Worm (Caenorhabditis elegans) whole organism, young adult: ENCODE data around the gene txt-3.
"Not testable (repeated sequence)": the region's sequence is repeated elsewhere in the genome, so short reads cannot be mapped to it uniquely, and the experiment has no call there.

Source experiments
- B0261.1 ChIP-seq: sonication (generic microtip); optimal IDR thresholded peaks from 2 replicates; lab custom pipeline; 2016; ENCODE audit warnings: mild to moderate bottlenecking, missing genetic modification characterization, moderate library complexity, missing compliant biosample characterization
- C17E4.6 ChIP-seq: fragments of 200-800 bp; sonication (Bioruptor generic); IDR thresholded peaks from 2 replicates; pipeline ENCODE4 v1.3.6; 2022; ENCODE audit warnings: missing genetic modification reagents, missing genetic modification characterization, missing compliant biosample characterization
- F10E7.11 ChIP-seq: sonication (generic microtip); optimal IDR thresholded peaks from 2 replicates; lab custom pipeline; 2017; ENCODE audit warnings: mild to moderate bottlenecking, missing genetic modification characterization, moderate library complexity, missing compliant biosample characterization
- F49E8.2 ChIP-seq: sonication (generic microtip); optimal IDR thresholded peaks from 3 replicates; lab custom pipeline; 2017; ENCODE audit warnings: missing genetic modification characterization, mild to moderate bottlenecking, missing compliant biosample characterization, antibody characterized with exemption, moderate library complexity; ENCODE audit not compliant: insufficient read depth
- T07F8.4 ChIP-seq: sonication (generic microtip); optimal IDR thresholded peaks from 2 replicates; lab custom pipeline; 2016; ENCODE audit warnings: mild to moderate bottlenecking, missing genetic modification characterization, moderate library complexity, missing compliant biosample characterization
- Y53G8AR.9 ChIP-seq: fragments of 200-800 bp; sonication (Bioruptor generic); conservative IDR thresholded peaks from 2 replicates; pipeline ENCODE4 v1.3.6; 2022; ENCODE audit warnings: missing genetic modification reagents, missing genetic modification characterization, missing compliant biosample characterization
- Y56A3A.18 ChIP-seq: fragments of 200-800 bp; sonication (Bioruptor generic); IDR thresholded peaks from 2 replicates; pipeline ENCODE4 v1.3.6; 2022; ENCODE audit warnings: missing genetic modification reagents, missing genetic modification characterization, missing compliant biosample characterization
- Y95B8A.8 ChIP-seq: fragments of 200-800 bp; sonication (Bioruptor generic); IDR thresholded peaks from 2 replicates; pipeline ENCODE4 v1.3.6; 2022; ENCODE audit warnings: missing genetic modification reagents, missing genetic modification characterization, missing compliant biosample characterization
- ZK185.1 ChIP-seq: sonication (generic microtip); optimal IDR thresholded peaks from 2 replicates; lab custom pipeline; 2016; ENCODE audit warnings: mild to moderate bottlenecking, missing genetic modification characterization, missing compliant biosample characterization; ENCODE audit not compliant: poor library complexity, severe bottlenecking
- ama-1 ChIP-seq, 3 experiments: fragments of 150-350 bp in 1 of 3; sonication (generic microtip) in 2 of 3; optimal IDR thresholded peaks; 2 replicates each; lab custom pipeline; 2014 to 2018; ENCODE audit warnings: missing biosample characterization in 2 of 3, missing genetic modification characterization in 2 of 3, missing genetic modification reagents in 2 of 3
- bed-1 ChIP-seq: fragments of 200-800 bp; sonication (Bioruptor generic); IDR thresholded peaks from 2 replicates; pipeline ENCODE4 v1.3.6; 2022; ENCODE audit warnings: missing genetic modification reagents, missing genetic modification characterization, missing compliant biosample characterization
- cebp-1 ChIP-seq, 2 experiments: fragments of 200-800 bp in 1 of 2; sonication (Bioruptor generic) in 1 of 2; sonication (generic microtip) in 1 of 2; IDR thresholded peaks in 1 of 2; optimal IDR thresholded peaks in 1 of 2; 2 replicates each; pipeline versions ENCODE4 v1.3.6 to Lab custom; 2017 to 2022; ENCODE audit warnings: missing compliant biosample characterization in 2 of 2, missing genetic modification characterization in 2 of 2, mild to moderate bottlenecking in 1 of 2, missing genetic modification reagents in 1 of 2, moderate library complexity in 1 of 2
- ceh-100 ChIP-seq: fragments of 200-800 bp; sonication (Bioruptor generic); IDR thresholded peaks from 2 replicates; pipeline ENCODE4 v1.3.6; 2022; ENCODE audit warnings: missing genetic modification reagents, missing genetic modification characterization, missing compliant biosample characterization
- ceh-27 ChIP-seq: fragments of 200-800 bp; sonication (Bioruptor generic); optimal IDR thresholded peaks from 2 replicates; lab custom pipeline; 2018; ENCODE audit warnings: mild to moderate bottlenecking, missing genetic modification characterization, moderate library complexity, missing compliant biosample characterization
- ceh-79 ChIP-seq: sonication (generic microtip); optimal IDR thresholded peaks from 2 replicates; lab custom pipeline; 2017; ENCODE audit warnings: mild to moderate bottlenecking, missing genetic modification characterization, missing compliant biosample characterization
- dpl-1 ChIP-seq: fragments of 150-350 bp; optimal IDR thresholded peaks from 2 replicates; lab custom pipeline; 2014; ENCODE audit warnings: missing biosample characterization, missing genetic modification reagents, missing genetic modification characterization
- egl-18 ChIP-seq: fragments of 200-800 bp; sonication (Bioruptor generic); IDR thresholded peaks from 2 replicates; pipeline ENCODE4 v1.3.6; 2022; ENCODE audit warnings: missing genetic modification reagents, missing genetic modification characterization, missing compliant biosample characterization
- egl-44 ChIP-seq: fragments of 200-800 bp; sonication (Bioruptor generic); IDR thresholded peaks from 2 replicates; pipeline ENCODE4 v1.3.6; 2022; ENCODE audit warnings: missing genetic modification reagents, missing genetic modification characterization, missing compliant biosample characterization
- egrh-3 ChIP-seq: fragments of 200-800 bp; sonication (Bioruptor generic); IDR thresholded peaks from 2 replicates; pipeline ENCODE4 v1.3.6; 2022; ENCODE audit warnings: missing genetic modification reagents, missing genetic modification characterization, missing compliant biosample characterization
- let-526 ChIP-seq: fragments of 200-800 bp; sonication (Bioruptor generic); IDR thresholded peaks from 2 replicates; pipeline ENCODE4 v1.3.6; 2022; ENCODE audit warnings: missing genetic modification reagents, missing genetic modification characterization, missing compliant biosample characterization
- let-607 ChIP-seq, 2 experiments: fragments of 200-800 bp in 1 of 2; sonication (Bioruptor generic) in 1 of 2; sonication (generic microtip) in 1 of 2; optimal IDR thresholded peaks; 2 replicates each; lab custom pipeline; 2016 to 2018; ENCODE audit warnings: mild to moderate bottlenecking in 2 of 2, missing compliant biosample characterization in 2 of 2, missing genetic modification characterization in 2 of 2, moderate library complexity in 2 of 2, missing genotype in 1 of 2
- lin-54 ChIP-seq: fragments of 200-800 bp; sonication (Bioruptor generic); optimal IDR thresholded peaks from 2 replicates; lab custom pipeline; 2018; ENCODE audit warnings: mild to moderate bottlenecking, missing genetic modification characterization, missing compliant biosample characterization
- lsy-27 ChIP-seq: sonication (generic microtip); optimal IDR thresholded peaks from 2 replicates; lab custom pipeline; 2017; ENCODE audit warnings: missing genetic modification characterization, mild to moderate bottlenecking, missing compliant biosample characterization, antibody characterized with exemption, missing genotype, borderline replicate concordance; ENCODE audit not compliant: insufficient read depth
- madf-3 ChIP-seq: fragments of 200-800 bp; sonication (Bioruptor generic); IDR thresholded peaks from 2 replicates; pipeline ENCODE4 v1.3.6; 2022; ENCODE audit warnings: missing genetic modification reagents, missing genetic modification characterization, missing compliant biosample characterization
- madf-8 ChIP-seq: fragments of 200-800 bp; sonication (Bioruptor generic); conservative IDR thresholded peaks from 2 replicates; pipeline ENCODE4 v1.3.6; 2022; ENCODE audit warnings: missing genetic modification reagents, missing genetic modification characterization, missing compliant biosample characterization
- nfyb-1 ChIP-seq: fragments of 200-800 bp; sonication (Bioruptor generic); IDR thresholded peaks from 2 replicates; pipeline ENCODE4 v1.3.6; 2022; ENCODE audit warnings: missing genetic modification reagents, missing genetic modification characterization, missing compliant biosample characterization
- nhr-27 ChIP-seq: fragments of 200-800 bp; sonication (Bioruptor generic); optimal IDR thresholded peaks from 2 replicates; lab custom pipeline; 2018; ENCODE audit warnings: mild to moderate bottlenecking, missing genetic modification characterization, moderate library complexity, missing compliant biosample characterization
- rcor-1 ChIP-seq: fragments of 200-800 bp; sonication (Bioruptor generic); IDR thresholded peaks from 2 replicates; pipeline ENCODE4 v1.3.6; 2022; ENCODE audit warnings: missing genetic modification reagents, missing genetic modification characterization, missing compliant biosample characterization
- rec-8 ChIP-seq, 2 experiments: sonication (generic microtip); optimal IDR thresholded peaks; 2 replicates each; lab custom pipeline; 2016; ENCODE audit warnings: mild to moderate bottlenecking in 2 of 2, missing genetic modification characterization in 2 of 2, missing genetic modification reagents in 2 of 2, missing genotype in 2 of 2, missing biosample characterization in 1 of 2, missing compliant biosample characterization in 1 of 2, moderate library complexity in 1 of 2
- rpc-1 ChIP-seq, 2 experiments: fragments of 150-350 bp in 1 of 2; sonication (generic microtip) in 1 of 2; optimal IDR thresholded peaks; 2 replicates each; lab custom pipeline; 2014 to 2018; ENCODE audit warnings: missing biosample characterization in 1 of 2, missing genetic modification characterization in 1 of 2, missing genetic modification reagents in 1 of 2, missing genotype in 1 of 2
- snpc-4 ChIP-seq, 5 experiments: fragments of 150-350 bp in 1 of 5; sonication (generic microtip) in 4 of 5; optimal IDR thresholded peaks; 2 replicates each; lab custom pipeline; 2014 to 2018; ENCODE audit warnings: missing genetic modification characterization in 5 of 5, missing biosample characterization in 3 of 5, antibody characterized with exemption in 2 of 5, mild to moderate bottlenecking in 2 of 5, missing compliant biosample characterization in 2 of 5, missing genotype in 2 of 5, moderate library complexity in 2 of 5, missing genetic modification reagents in 1 of 5
- tbp1 ChIP-seq: fragments of 200-800 bp; sonication (Bioruptor generic); optimal IDR thresholded peaks from 2 replicates; lab custom pipeline; 2018; ENCODE audit warnings: mild to moderate bottlenecking, missing genetic modification characterization, missing compliant biosample characterization
- tlf-1 ChIP-seq: fragments of 200-800 bp; sonication (Bioruptor generic); optimal IDR thresholded peaks from 2 replicates; lab custom pipeline; 2018; ENCODE audit warnings: mild to moderate bottlenecking, missing genetic modification characterization, missing compliant biosample characterization
- zim-3 ChIP-seq: sonication (generic microtip); optimal IDR thresholded peaks from 2 replicates; lab custom pipeline; 2017; ENCODE audit warnings: mild to moderate bottlenecking, missing genetic modification characterization, moderate library complexity, missing compliant biosample characterization
- ztf-18 ChIP-seq: sonication (generic microtip); optimal IDR thresholded peaks from 2 replicates; lab custom pipeline; 2016; ENCODE audit warnings: missing genotype, mild to moderate bottlenecking, missing genetic modification characterization, missing compliant biosample characterization
- ztf-26 ChIP-seq: sonication (generic microtip); optimal IDR thresholded peaks from 2 replicates; lab custom pipeline; 2017; ENCODE audit warnings: missing genetic modification characterization, missing compliant biosample characterization
- ztf-3 ChIP-seq: fragments of 200-800 bp; sonication (Bioruptor generic); optimal IDR thresholded peaks from 2 replicates; lab custom pipeline; 2018; ENCODE audit warnings: mild to moderate bottlenecking, missing genetic modification characterization, missing compliant biosample characterization

txt-3 gene

ce11 chrIV:4938664-4939063, 25.1 kb upstream of the txt-3 start, which contains the start of gene str-168:
Gene str-168 (plus strand): TSS chrIV:4938964.
- TF ChIP-seq ZK185.1 (tag; lab: Kevin White, UChicago) (no peak), lin-54 (GFP tag; lab: Kevin White, UChicago) (no peak)

DNA sequence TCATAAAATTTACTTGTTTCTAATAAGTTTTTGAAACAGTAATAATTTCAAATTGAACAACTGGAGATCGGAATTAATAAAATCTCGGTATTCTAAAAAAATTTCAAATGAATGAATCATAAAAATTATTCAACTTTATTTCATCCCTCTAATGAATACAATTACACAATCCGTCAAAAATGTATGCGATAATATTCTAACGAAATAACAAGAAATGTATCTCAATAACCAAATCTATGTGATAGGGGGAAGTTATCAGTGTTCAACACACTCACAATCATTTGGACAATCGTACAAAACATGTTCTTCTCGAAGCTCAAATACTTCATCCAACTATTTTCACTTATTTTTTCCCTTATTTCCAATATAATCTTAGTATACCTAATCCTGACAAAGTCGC, 22.1 kb upstream of the txt-3 start, which contains the start of gene Y9C9A.5:
TSS of gene Y9C9A.5 (plus strand) at position 301 of the 400 bp plus-strand sequence.
- TF ChIP-seq F10E7.11 (tag; lab: Kevin White, UChicago) (no peak), Y56A3A.18 (no peak), let-607 (tag; optimal IDR thresholded peaks at IDR 0.05; lab: Kevin White, UChicago) (no peak), cebp-1 (GFP tag; IDR thresholded peaks at IDR 0.05; lab: Robert Waterston, UW) (no peak), cebp-1 (tag; optimal IDR thresholded peaks at IDR 0.05; lab: Kevin White, UChicago) (no peak), F49E8.2 (no peak), madf-3 (no peak), ztf-26 (tag; lab: Kevin White, UChicago) (no peak), ztf-18 (tag; lab: Kevin White, UChicago) (no peak)
- TF ChIP-seq, all 124 proteins: peak for 0

DNA sequence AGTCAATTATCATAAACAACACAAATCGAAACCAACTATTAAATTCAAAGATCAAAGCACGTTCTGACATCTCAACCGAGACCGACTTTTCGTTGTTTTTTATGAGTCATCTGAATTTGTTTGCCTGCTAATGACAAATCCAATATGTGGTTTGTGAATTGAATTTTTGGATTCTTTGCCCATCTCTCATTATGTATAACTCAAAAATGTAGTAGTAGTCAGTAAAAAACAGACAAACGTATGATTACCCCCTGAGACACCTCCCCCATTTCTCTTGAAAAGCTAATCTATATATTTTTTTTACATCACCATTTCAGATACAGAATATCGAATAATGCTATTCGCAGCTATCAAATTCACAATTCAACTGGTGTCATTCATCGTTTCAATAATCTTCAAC, 18.0 kb upstream of the txt-3 start, which contains the start of gene str-169:
TSS of gene str-169 (plus strand) at position 301 of the 400 bp plus-strand sequence.
- TF ChIP-seq ceh-27 (GFP tag; lab: Kevin White, UChicago) (no peak), egl-18 (GFP tag; lab: Robert Waterston, UW) (no peak), tlf-1 (GFP tag; lab: Kevin White, UChicago) (no peak), ztf-3 (GFP tag; lab: Kevin White, UChicago) (no peak), rec-8 (tag; optimal IDR thresholded peaks at IDR 0.05; lab: Kevin White, UChicago) (no peak), let-526 (GFP tag; lab: Robert Waterston, UW) (no peak), T07F8.4 (tag; lab: Kevin White, UChicago) (no peak), C17E4.6 (no peak), egrh-3 (GFP tag; lab: Robert Waterston, UW) (no peak), dpl-1 (GFP tag; lab: Kevin White, UChicago) (no peak), cebp-1 (GFP tag; IDR thresholded peaks at IDR 0.05; lab: Robert Waterston, UW) (no peak), cebp-1 (tag; optimal IDR thresholded peaks at IDR 0.05; lab: Kevin White, UChicago) (no peak), egl-44 (GFP tag; lab: Robert Waterston, UW) (no peak), lsy-27 (tag; lab: Kevin White, UChicago) (no peak), ama-1 (optimal IDR thresholded peaks at IDR 0.05; lab: Kevin White, UChicago) (no peak), ama-1 (GFP tag; optimal IDR thresholded peaks at IDR 0.05; lab: Kevin White, UChicago) (no peak), ceh-79 (tag; lab: Kevin White, UChicago) (no peak), zim-3 (no peak), nhr-27 (no peak), Y95B8A.8 (no peak), nfyb-1 (GFP tag; lab: Robert Waterston, UW) (no peak), F10E7.11 (tag; lab: Kevin White, UChicago) (no peak)

DNA sequence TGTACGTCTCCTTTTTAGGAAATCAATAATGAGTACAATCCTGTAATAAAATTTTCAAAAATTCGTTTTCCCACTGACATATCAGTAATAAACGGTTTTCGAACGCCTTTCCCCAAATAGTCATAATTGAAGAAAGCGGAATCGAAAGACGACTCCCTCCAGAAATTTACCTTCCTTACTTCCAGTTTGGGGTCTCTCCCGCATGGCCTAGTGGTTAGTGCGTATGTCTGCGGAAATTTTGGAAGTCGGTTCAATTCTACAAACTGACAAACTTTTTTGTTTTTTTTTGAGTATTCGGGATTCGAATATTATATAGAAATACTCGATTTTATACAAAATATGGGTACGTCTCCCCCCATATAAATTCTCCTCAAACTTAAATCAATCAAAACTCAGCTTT, 14.0 kb upstream of the txt-3 start:
- TF ChIP-seq T07F8.4 (tag; lab: Kevin White, UChicago) (peak; percentile 16), madf-8 (GFP tag; lab: Robert Waterston, UW) (0 out of 2 replicates have a peak, but pooled peaks have one; percentile 18), rpc-1 (optimal IDR thresholded peaks at IDR 0.05; lab: Kevin White, UChicago) (peak; percentile 44), rpc-1 (tag; optimal IDR thresholded peaks at IDR 0.05; lab: Kevin White, UChicago) (peak; percentile 64), B0261.1 (tag; lab: Kevin White, UChicago) (peak; percentile 69), snpc-4 (tag; optimal IDR thresholded peaks at IDR 0.05; lab: Kevin White, UChicago) (peak in 1 of 4 experiments; percentile 83), ceh-100 (peak; percentile 58), tbp1 (GFP tag; lab: Kevin White, UChicago) (peak; percentile 89), rcor-1 (GFP tag; lab: Robert Waterston, UW) (peak; percentile 24; the same call in 1 of the 2 replicates), let-526 (GFP tag; lab: Robert Waterston, UW) (0 out of 2 replicates have a peak, but pooled peaks have one; percentile 44), bed-1 (GFP tag; lab: Robert Waterston, UW) (peak; percentile 76; the same call in 1 of the 2 replicates), Y53G8AR.9 (GFP tag; lab: Robert Waterston, UW) (0 out of 2 replicates have a peak, but pooled peaks have one; percentile 50)
- TF ChIP-seq snpc-4 (GFP tag; optimal IDR thresholded peaks at IDR 0.05; lab: Kevin White, UChicago) = not testable (repeated sequence)
- TF ChIP-seq, all 124 proteins: peak for 11; not testable (repeated sequence) for 113
